Worm (Caenorhabditis elegans) whole organism, young adult: ENCODE results near the gene F01G10.9.

ENCODE experiments used
- Y53F4B.3 ChIP-seq: fragments of 200-800 bp; sonication (Bioruptor generic); IDR thresholded peaks from 2 replicates; pipeline ENCODE4 v1.3.6; 2022; ENCODE audit warnings: missing genetic modification reagents, missing genetic modification characterization, missing compliant biosample characterization
- Y79H2A.3 ChIP-seq: fragments of 200-800 bp; sonication (Bioruptor generic); conservative IDR thresholded peaks from 2 replicates; pipeline ENCODE4 v1.3.6; 2022; ENCODE audit warnings: missing genetic modification reagents, missing genetic modification characterization, missing compliant biosample characterization
- attf-3 ChIP-seq: fragments of 200-800 bp; sonication (Bioruptor generic); conservative IDR thresholded peaks from 2 replicates; pipeline ENCODE4 v1.3.6; 2022; ENCODE audit warnings: missing genetic modification reagents, missing genetic modification characterization, missing compliant biosample characterization
- dpl-1 ChIP-seq: fragments of 150-350 bp; optimal IDR thresholded peaks from 2 replicates; lab custom pipeline; 2014; ENCODE audit warnings: missing biosample characterization, missing genetic modification reagents, missing genetic modification characterization
- hrde-1 ChIP-seq: sonication (generic microtip); optimal IDR thresholded peaks from 2 replicates; lab custom pipeline; 2016; ENCODE audit warnings: missing genetic modification characterization, mild to moderate bottlenecking, missing compliant biosample characterization, moderate library complexity, missing genotype, missing genetic modification reagents, borderline replicate concordance
- madf-6 ChIP-seq: fragments of 200-800 bp; sonication (Bioruptor generic); IDR thresholded peaks from 2 replicates; pipeline ENCODE4 v1.3.6; 2022; ENCODE audit warnings: missing genetic modification reagents, missing genetic modification characterization, missing compliant biosample characterization
- nfya-1 ChIP-seq: sonication (generic microtip); optimal IDR thresholded peaks from 2 replicates; lab custom pipeline; 2017; ENCODE audit warnings: antibody characterized with exemption, missing compliant biosample characterization, missing genetic modification characterization, borderline replicate concordance; ENCODE audit not compliant: insufficient read depth
- pbrm-1 ChIP-seq: fragments of 200-800 bp; sonication (Bioruptor generic); IDR thresholded peaks from 2 replicates; pipeline ENCODE4 v1.3.6; 2022; ENCODE audit warnings: missing genetic modification reagents, missing genetic modification characterization, missing compliant biosample characterization
- repo-1 ChIP-seq: sonication (generic microtip); optimal IDR thresholded peaks from 2 replicates; lab custom pipeline; 2017; ENCODE audit warnings: mild to moderate bottlenecking, missing genetic modification characterization, missing compliant biosample characterization
- snpc-4 ChIP-seq, 5 experiments: fragments of 150-350 bp in 1 of 5; sonication (generic microtip) in 4 of 5; optimal IDR thresholded peaks; 2 replicates each; lab custom pipeline; 2014 to 2018; ENCODE audit warnings: missing genetic modification characterization in 5 of 5, missing biosample characterization in 3 of 5, antibody characterized with exemption in 2 of 5, mild to moderate bottlenecking in 2 of 5, missing compliant biosample characterization in 2 of 5, missing genotype in 2 of 5, moderate library complexity in 2 of 5, missing genetic modification reagents in 1 of 5
- unc-62 ChIP-seq: fragments of 150-350 bp; optimal IDR thresholded peaks from 2 replicates; lab custom pipeline; 2014; ENCODE audit warnings: missing biosample characterization, missing genetic modification reagents, missing genetic modification characterization

ce11 chrIV:10288575-10288974 lies 29.1 kb upstream of the F01G10.9 start:
- TF ChIP-seq Y53F4B.3 (GFP tag; lab: Robert Waterston, UW) (no peak), dpl-1 (no peak), pbrm-1 (GFP tag; lab: Robert Waterston, UW) (no peak), nfya-1 (no peak), hrde-1 (no peak), attf-3 (GFP tag; lab: Robert Waterston, UW) (no peak), snpc-4 (GFP tag; optimal IDR thresholded peaks at IDR 0.05; lab: Kevin White, UChicago) (no peak), snpc-4 (tag; optimal IDR thresholded peaks at IDR 0.05; lab: Kevin White, UChicago) (no peak), Y79H2A.3 (GFP tag; lab: Robert Waterston, UW) (no peak), repo-1 (tag; lab: Kevin White, UChicago) (no peak), unc-62 (GFP tag; lab: Kevin White, UChicago) (no peak), madf-6 (GFP tag; lab: Robert Waterston, UW) (no peak)
